Worm (Caenorhabditis elegans): ENCODE data around the gene klp-3.

DNA sequence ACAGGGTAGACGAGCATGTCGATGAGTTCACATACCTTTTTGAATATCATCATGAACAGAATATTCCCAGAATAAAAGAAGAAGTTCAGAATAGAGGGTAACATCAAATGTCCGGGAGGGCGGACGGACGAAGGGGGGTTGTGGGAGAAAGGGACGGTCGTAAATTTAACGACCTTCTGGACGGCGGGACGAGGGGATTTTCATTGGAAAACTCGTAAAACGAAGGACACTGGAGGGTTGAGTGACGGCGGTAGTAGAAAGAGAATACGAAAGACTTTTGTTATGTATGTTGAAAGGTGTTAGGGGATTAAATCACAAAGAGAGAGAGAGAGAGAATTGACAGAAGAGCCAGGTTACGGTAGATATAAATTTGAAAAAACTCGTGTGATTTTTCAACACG, 8.4 kb downstream of the klp-3 start:
- TF ChIP-seq unc-62 (GFP tag; optimal IDR thresholded peaks at IDR 0.05) (no peak), nhr-47 (tag; optimal IDR thresholded peaks at IDR 0.05) (no peak), nhr-11 (tag; optimal IDR thresholded peaks at IDR 0.05) (no peak), pax-3 (tag; optimal IDR thresholded peaks at IDR 0.05) (no peak), aly-2 (tag; optimal IDR thresholded peaks at IDR 0.05) (no peak), efl-1 (optimal IDR thresholded peaks at IDR 0.05) (no peak), efl-1 (GFP tag; optimal IDR thresholded peaks at IDR 0.05 in 1 of 2) (peak in 1 of 2 experiments; percentile 42), unc-130 (tag; optimal IDR thresholded peaks at IDR 0.05) (no peak), ztf-4 (tag; optimal IDR thresholded peaks at IDR 0.05) (no peak), ceh-82 (tag; optimal IDR thresholded peaks at IDR 0.05) (no peak), lsy-2 (tag; optimal IDR thresholded peaks at IDR 0.05) (peak in 1 of 2 experiments; percentile 24)
